Worm (Caenorhabditis elegans) whole organism, young adult: ENCODE measurements around the gene T19D2.3.
A peak's percentile ranks its signal among the peaks of the same experiment; 100 is the strongest.

Source experiments
- F10E7.11 ChIP-seq: sonication (generic microtip); optimal IDR thresholded peaks from 2 replicates; lab custom pipeline; 2017; ENCODE audit warnings: mild to moderate bottlenecking, missing genetic modification characterization, moderate library complexity, missing compliant biosample characterization
- F23B12.7 ChIP-seq: sonication (generic microtip); optimal IDR thresholded peaks from 2 replicates; lab custom pipeline; 2017; ENCODE audit warnings: missing genetic modification characterization, mild to moderate bottlenecking, missing compliant biosample characterization, antibody characterized with exemption, moderate library complexity; ENCODE audit not compliant: insufficient read depth
- F37B4.10 ChIP-seq: fragments of 200-800 bp; sonication (Bioruptor generic); IDR thresholded peaks from 2 replicates; pipeline ENCODE4 v1.3.6; 2022; ENCODE audit warnings: missing genetic modification characterization, missing compliant biosample characterization
- F55B11.4 ChIP-seq: sonication (generic microtip); optimal IDR thresholded peaks from 2 replicates; lab custom pipeline; 2016; ENCODE audit warnings: missing compliant biosample characterization, missing genetic modification characterization, borderline replicate concordance; ENCODE audit not compliant: insufficient read depth
- T07F8.4 ChIP-seq: sonication (generic microtip); optimal IDR thresholded peaks from 2 replicates; lab custom pipeline; 2016; ENCODE audit warnings: mild to moderate bottlenecking, missing genetic modification characterization, moderate library complexity, missing compliant biosample characterization
- Y53G8AR.9 ChIP-seq: fragments of 200-800 bp; sonication (Bioruptor generic); conservative IDR thresholded peaks from 2 replicates; pipeline ENCODE4 v1.3.6; 2022; ENCODE audit warnings: missing genetic modification reagents, missing genetic modification characterization, missing compliant biosample characterization
- Y56A3A.18 ChIP-seq: fragments of 200-800 bp; sonication (Bioruptor generic); IDR thresholded peaks from 2 replicates; pipeline ENCODE4 v1.3.6; 2022; ENCODE audit warnings: missing genetic modification reagents, missing genetic modification characterization, missing compliant biosample characterization
- akir-1 ChIP-seq: fragments of 200-800 bp; sonication (Bioruptor generic); optimal IDR thresholded peaks from 2 replicates; lab custom pipeline; 2018; ENCODE audit warnings: mild to moderate bottlenecking, missing genetic modification characterization, moderate library complexity, missing compliant biosample characterization
- aptf-3 ChIP-seq: fragments of 200-800 bp; sonication (Bioruptor generic); IDR thresholded peaks from 2 replicates; pipeline ENCODE4 v1.3.6; 2022; ENCODE audit warnings: missing genetic modification characterization, missing compliant biosample characterization
- attf-3 ChIP-seq: fragments of 200-800 bp; sonication (Bioruptor generic); conservative IDR thresholded peaks from 2 replicates; pipeline ENCODE4 v1.3.6; 2022; ENCODE audit warnings: missing genetic modification reagents, missing genetic modification characterization, missing compliant biosample characterization
- attf-5 ChIP-seq: fragments of 200-800 bp; sonication (Bioruptor generic); optimal IDR thresholded peaks from 2 replicates; lab custom pipeline; 2018; ENCODE audit warnings: mild to moderate bottlenecking, missing genetic modification characterization, missing compliant biosample characterization
- cebp-1 ChIP-seq, 2 experiments: fragments of 200-800 bp in 1 of 2; sonication (Bioruptor generic) in 1 of 2; sonication (generic microtip) in 1 of 2; IDR thresholded peaks in 1 of 2; optimal IDR thresholded peaks in 1 of 2; 2 replicates each; pipeline versions ENCODE4 v1.3.6 to Lab custom; 2017 to 2022; ENCODE audit warnings: missing compliant biosample characterization in 2 of 2, missing genetic modification characterization in 2 of 2, mild to moderate bottlenecking in 1 of 2, missing genetic modification reagents in 1 of 2, moderate library complexity in 1 of 2
- cebp-2 ChIP-seq: fragments of 200-800 bp; sonication (Bioruptor generic); IDR thresholded peaks from 2 replicates; pipeline ENCODE4 v1.3.6; 2022; ENCODE audit warnings: missing genetic modification characterization, missing compliant biosample characterization
- ceh-27 ChIP-seq: fragments of 200-800 bp; sonication (Bioruptor generic); optimal IDR thresholded peaks from 2 replicates; lab custom pipeline; 2018; ENCODE audit warnings: mild to moderate bottlenecking, missing genetic modification characterization, moderate library complexity, missing compliant biosample characterization
- ceh-79 ChIP-seq: sonication (generic microtip); optimal IDR thresholded peaks from 2 replicates; lab custom pipeline; 2017; ENCODE audit warnings: mild to moderate bottlenecking, missing genetic modification characterization, missing compliant biosample characterization
- ceh-91 ChIP-seq: fragments of 200-800 bp; sonication (Bioruptor generic); IDR thresholded peaks from 2 replicates; pipeline ENCODE4 v1.3.6; 2022; ENCODE audit warnings: missing genetic modification reagents, missing genetic modification characterization, missing compliant biosample characterization
- dpl-1 ChIP-seq: fragments of 150-350 bp; optimal IDR thresholded peaks from 2 replicates; lab custom pipeline; 2014; ENCODE audit warnings: missing biosample characterization, missing genetic modification reagents, missing genetic modification characterization
- ekl-4 ChIP-seq: fragments of 200-800 bp; sonication (Bioruptor generic); IDR thresholded peaks from 2 replicates; pipeline ENCODE4 v1.3.6; 2022; ENCODE audit warnings: missing genetic modification reagents, missing genetic modification characterization, missing compliant biosample characterization
- fkh-3 ChIP-seq: sonication (generic microtip); optimal IDR thresholded peaks from 2 replicates; lab custom pipeline; 2016; ENCODE audit warnings: mild to moderate bottlenecking, missing genetic modification characterization, missing compliant biosample characterization
- hlh-12 ChIP-seq: sonication (generic microtip); optimal IDR thresholded peaks from 2 replicates; lab custom pipeline; 2016; ENCODE audit warnings: missing genetic modification characterization, missing compliant biosample characterization
- hlh-26 ChIP-seq: fragments of 200-800 bp; sonication (Bioruptor generic); conservative IDR thresholded peaks from 2 replicates; pipeline ENCODE4 v1.3.6; 2022; ENCODE audit warnings: missing genetic modification reagents, missing genetic modification characterization, missing compliant biosample characterization
- hrde-1 ChIP-seq: sonication (generic microtip); optimal IDR thresholded peaks from 2 replicates; lab custom pipeline; 2016; ENCODE audit warnings: missing genetic modification characterization, mild to moderate bottlenecking, missing compliant biosample characterization, moderate library complexity, missing genotype, missing genetic modification reagents, borderline replicate concordance
- let-607 ChIP-seq, 2 experiments: fragments of 200-800 bp in 1 of 2; sonication (Bioruptor generic) in 1 of 2; sonication (generic microtip) in 1 of 2; optimal IDR thresholded peaks; 2 replicates each; lab custom pipeline; 2016 to 2018; ENCODE audit warnings: mild to moderate bottlenecking in 2 of 2, missing compliant biosample characterization in 2 of 2, missing genetic modification characterization in 2 of 2, moderate library complexity in 2 of 2, missing genotype in 1 of 2
- lin-26 ChIP-seq: fragments of 200-800 bp; sonication (Bioruptor generic); IDR thresholded peaks from 2 replicates; pipeline ENCODE4 v1.3.6; 2022; ENCODE audit warnings: missing genetic modification reagents, missing genetic modification characterization, missing compliant biosample characterization
- madf-3 ChIP-seq: fragments of 200-800 bp; sonication (Bioruptor generic); IDR thresholded peaks from 2 replicates; pipeline ENCODE4 v1.3.6; 2022; ENCODE audit warnings: missing genetic modification reagents, missing genetic modification characterization, missing compliant biosample characterization
- madf-8 ChIP-seq: fragments of 200-800 bp; sonication (Bioruptor generic); conservative IDR thresholded peaks from 2 replicates; pipeline ENCODE4 v1.3.6; 2022; ENCODE audit warnings: missing genetic modification reagents, missing genetic modification characterization, missing compliant biosample characterization
- mel-28 ChIP-seq: sonication (generic microtip); optimal IDR thresholded peaks from 2 replicates; lab custom pipeline; 2016; ENCODE audit warnings: borderline replicate concordance, mild to moderate bottlenecking, missing genetic modification characterization, missing compliant biosample characterization
- mxl-1 ChIP-seq: sonication (generic microtip); optimal IDR thresholded peaks from 2 replicates; lab custom pipeline; 2016; ENCODE audit warnings: missing genetic modification characterization, missing compliant biosample characterization
- nfya-2 ChIP-seq: fragments of 200-800 bp; sonication (Bioruptor generic); IDR thresholded peaks from 2 replicates; pipeline ENCODE4 v1.3.6; 2022; ENCODE audit warnings: missing genetic modification reagents, missing genetic modification characterization, missing compliant biosample characterization
- nfyb-1 ChIP-seq: fragments of 200-800 bp; sonication (Bioruptor generic); IDR thresholded peaks from 2 replicates; pipeline ENCODE4 v1.3.6; 2022; ENCODE audit warnings: missing genetic modification reagents, missing genetic modification characterization, missing compliant biosample characterization
- nhr-80 ChIP-seq: sonication (generic microtip); optimal IDR thresholded peaks from 2 replicates; lab custom pipeline; 2016; ENCODE audit warnings: missing genetic modification characterization, missing compliant biosample characterization
- pbrm-1 ChIP-seq: fragments of 200-800 bp; sonication (Bioruptor generic); IDR thresholded peaks from 2 replicates; pipeline ENCODE4 v1.3.6; 2022; ENCODE audit warnings: missing genetic modification reagents, missing genetic modification characterization, missing compliant biosample characterization
- rcor-1 ChIP-seq: fragments of 200-800 bp; sonication (Bioruptor generic); IDR thresholded peaks from 2 replicates; pipeline ENCODE4 v1.3.6; 2022; ENCODE audit warnings: missing genetic modification reagents, missing genetic modification characterization, missing compliant biosample characterization
- rec-8 ChIP-seq, 2 experiments: sonication (generic microtip); optimal IDR thresholded peaks; 2 replicates each; lab custom pipeline; 2016; ENCODE audit warnings: mild to moderate bottlenecking in 2 of 2, missing genetic modification characterization in 2 of 2, missing genetic modification reagents in 2 of 2, missing genotype in 2 of 2, missing biosample characterization in 1 of 2, missing compliant biosample characterization in 1 of 2, moderate library complexity in 1 of 2
- repo-1 ChIP-seq: sonication (generic microtip); optimal IDR thresholded peaks from 2 replicates; lab custom pipeline; 2017; ENCODE audit warnings: mild to moderate bottlenecking, missing genetic modification characterization, missing compliant biosample characterization
- rpc-1 ChIP-seq, 2 experiments: fragments of 150-350 bp in 1 of 2; sonication (generic microtip) in 1 of 2; optimal IDR thresholded peaks; 2 replicates each; lab custom pipeline; 2014 to 2018; ENCODE audit warnings: missing biosample characterization in 1 of 2, missing genetic modification characterization in 1 of 2, missing genetic modification reagents in 1 of 2, missing genotype in 1 of 2
- snpc-3.4 ChIP-seq: sonication (generic microtip); optimal IDR thresholded peaks from 2 replicates; lab custom pipeline; 2017; ENCODE audit warnings: missing genetic modification characterization, mild to moderate bottlenecking, missing compliant biosample characterization, antibody characterized with exemption, moderate library complexity, missing genotype, missing genetic modification reagents
- snpc-4 ChIP-seq, 5 experiments: fragments of 150-350 bp in 1 of 5; sonication (generic microtip) in 4 of 5; optimal IDR thresholded peaks; 2 replicates each; lab custom pipeline; 2014 to 2018; ENCODE audit warnings: missing genetic modification characterization in 5 of 5, missing biosample characterization in 3 of 5, antibody characterized with exemption in 2 of 5, mild to moderate bottlenecking in 2 of 5, missing compliant biosample characterization in 2 of 5, missing genotype in 2 of 5, moderate library complexity in 2 of 5, missing genetic modification reagents in 1 of 5
- unc-130 ChIP-seq: sonication (generic microtip); optimal IDR thresholded peaks from 2 replicates; lab custom pipeline; 2016; ENCODE audit warnings: missing genetic modification reagents, missing genetic modification characterization, missing compliant biosample characterization
- xnd-1 ChIP-seq: sonication (generic microtip); optimal IDR thresholded peaks from 2 replicates; lab custom pipeline; 2016; ENCODE audit warnings: missing genotype, missing genetic modification reagents, missing genetic modification characterization, missing compliant biosample characterization
- zfh-2 ChIP-seq: fragments of 200-800 bp; sonication (Bioruptor generic); conservative IDR thresholded peaks from 2 replicates; pipeline ENCODE4 v1.3.6; 2022; ENCODE audit warnings: missing genetic modification reagents, missing genetic modification characterization, missing compliant biosample characterization
- ztf-6 ChIP-seq: fragments of 200-800 bp; sonication (Bioruptor generic); IDR thresholded peaks from 2 replicates; pipeline ENCODE4 v1.3.6; 2022; ENCODE audit warnings: missing genetic modification reagents, missing genetic modification characterization, missing compliant biosample characterization

The T19D2.3 gene

DNA sequence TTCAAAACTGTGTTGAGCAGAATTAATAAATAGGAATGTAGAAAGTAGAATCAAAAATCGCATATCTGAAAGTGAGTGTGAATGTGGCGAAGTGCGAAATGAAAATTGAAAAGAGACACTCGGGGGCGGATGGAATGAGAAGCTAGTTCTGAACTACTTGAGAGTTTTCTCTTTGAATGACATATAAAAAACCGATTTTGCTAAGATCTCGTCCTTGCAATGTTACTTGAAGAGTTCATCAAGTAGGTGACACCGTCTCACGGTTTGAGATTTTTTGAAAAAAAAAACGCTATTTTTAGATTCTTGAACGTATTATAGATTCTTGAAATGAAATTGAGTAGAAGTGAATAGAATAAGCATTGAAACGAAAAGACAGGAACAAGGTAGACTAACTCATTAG lies 27.3 kb downstream of the T19D2.3 start, which contains the start of gene C16B8.2:
C16B8.2 (minus strand) TSS at position 101 of the 400 bp plus-strand sequence.
- TF ChIP-seq F55B11.4 (tag; lab: Kevin White, UChicago) (no peak), mel-28 (tag; lab: Kevin White, UChicago) (no peak), attf-5 (GFP tag; lab: Kevin White, UChicago) (no peak), unc-130 (GFP tag; lab: Kevin White, UChicago) (no peak), F10E7.11 (tag; lab: Kevin White, UChicago) (no peak), hrde-1 (tag; lab: Kevin White, UChicago) (no peak)

ce11 chrX:3968209-3968960 lies 29.3 kb downstream of the T19D2.3 start, which contains the start of gene C16B8.3:
Gene C16B8.3 (minus strand): TSS chrX:3968634.
- no peak for TF ChIP-seq T07F8.4 (tag; lab: Kevin White, UChicago)
- TF ChIP-seq rpc-1 (optimal IDR thresholded peaks at IDR 0.05; lab: Kevin White, UChicago) = no peak
- TF ChIP-seq rpc-1 (tag; optimal IDR thresholded peaks at IDR 0.05; lab: Kevin White, UChicago) = no peak
- no peak for TF ChIP-seq attf-5 (GFP tag; lab: Kevin White, UChicago)
- TF ChIP-seq madf-3 (GFP tag; lab: Robert Waterston, UW) = 0 out of 2 replicates have a peak, but pooled peaks have one; percentile 48
- no peak for TF ChIP-seq akir-1
- TF ChIP-seq nfyb-1 = peak; percentile 42; the same call in 1 of the 2 replicates
- TF ChIP-seq rec-8 (tag; optimal IDR thresholded peaks at IDR 0.05; lab: Kevin White, UChicago) = no peak
- peak; percentile 69 for TF ChIP-seq nhr-80 (tag; lab: Kevin White, UChicago)
- no peak for TF ChIP-seq nfya-2 (GFP tag; lab: Robert Waterston, UW)
- TF ChIP-seq ceh-91 (GFP tag; lab: Robert Waterston, UW) = no peak
- TF ChIP-seq rcor-1 (GFP tag; lab: Robert Waterston, UW) = no peak
- no peak for TF ChIP-seq cebp-1 (GFP tag; IDR thresholded peaks at IDR 0.05; lab: Robert Waterston, UW)
- peak; percentile 57 for TF ChIP-seq cebp-1 (tag; optimal IDR thresholded peaks at IDR 0.05; lab: Kevin White, UChicago)
- TF ChIP-seq snpc-3.4 = no peak
- no peak for TF ChIP-seq cebp-2 (GFP tag; lab: Robert Waterston, UW)
- no peak for TF ChIP-seq hlh-26
- TF ChIP-seq madf-8 (GFP tag; lab: Robert Waterston, UW) = no peak
- TF ChIP-seq F37B4.10 (GFP tag; lab: Robert Waterston, UW) = no peak
- TF ChIP-seq fkh-3 = no peak
- TF ChIP-seq Y53G8AR.9 (GFP tag; lab: Robert Waterston, UW) = 0 out of 2 replicates have a peak, but pooled peaks have one; percentile 45
- no peak for TF ChIP-seq snpc-4 (GFP tag; optimal IDR thresholded peaks at IDR 0.05; lab: Kevin White, UChicago)
- TF ChIP-seq snpc-4 (tag; optimal IDR thresholded peaks at IDR 0.05; lab: Kevin White, UChicago) = no peak
- no peak for TF ChIP-seq dpl-1 (GFP tag; lab: Kevin White, UChicago)
- peak; percentile 62 for TF ChIP-seq F23B12.7 (tag; lab: Kevin White, UChicago)
- no peak for TF ChIP-seq aptf-3 (GFP tag; lab: Robert Waterston, UW)
- TF ChIP-seq ceh-79 (tag; lab: Kevin White, UChicago) = no peak
- no peak for TF ChIP-seq hlh-12 (tag; lab: Kevin White, UChicago)
- TF ChIP-seq mxl-1 (tag; lab: Kevin White, UChicago) = no peak
- TF ChIP-seq repo-1 = peak; percentile 6
- TF ChIP-seq attf-3 (GFP tag; lab: Robert Waterston, UW) = no peak
- no peak for TF ChIP-seq ceh-27 (GFP tag; lab: Kevin White, UChicago)
- 0 out of 2 replicates have a peak, but pooled peaks have one; percentile 19 for TF ChIP-seq lin-26 (GFP tag; lab: Robert Waterston, UW)
- 0 out of 2 replicates have a peak, but pooled peaks have one; percentile 44 for TF ChIP-seq ekl-4 (GFP tag; lab: Robert Waterston, UW)
- TF ChIP-seq zfh-2 = peak; percentile 58
- peak in 1 of 2 experiments; percentile 32 for TF ChIP-seq let-607 (tag; optimal IDR thresholded peaks at IDR 0.05; lab: Kevin White, UChicago)
- TF ChIP-seq unc-130 (GFP tag; lab: Kevin White, UChicago) = no peak
- TF ChIP-seq Y56A3A.18 = 0 out of 2 replicates have a peak, but pooled peaks have one; percentile 14
- no peak for TF ChIP-seq xnd-1
- TF ChIP-seq ztf-6 (GFP tag; lab: Robert Waterston, UW) = no peak
- 0 out of 2 replicates have a peak, but pooled peaks have one; percentile 9 for TF ChIP-seq pbrm-1
